Fruit fly (Drosophila melanogaster) whole organism, prepupa: ENCODE data around the gene ND-PDSW.

Source experiments
- Blimp-1 ChIP-seq: fragments of 200-800 bp; sonication (Bioruptor generic); optimal IDR thresholded peaks from 3 replicates; lab custom pipeline; 2017; ENCODE audit warnings: missing biosample characterization, missing genetic modification characterization, mild to moderate bottlenecking, moderate library complexity, missing genetic modification reagents
- CG11294 ChIP-seq: fragments of 200-800 bp; sonication (Bioruptor generic); IDR thresholded peaks from 2 replicates; pipeline ENCODE4 v1.3.6; 2022; ENCODE audit warnings: missing biosample characterization, missing genetic modification characterization
- CG11762 ChIP-seq: fragments of 200-800 bp; sonication (Bioruptor generic); optimal IDR thresholded peaks from 3 replicates; lab custom pipeline; 2016; ENCODE audit warnings: missing biosample characterization, missing genetic modification characterization; ENCODE audit not compliant: insufficient read depth
- CG1621 ChIP-seq: fragments of 200-800 bp; sonication (Bioruptor generic); optimal IDR thresholded peaks from 3 replicates; lab custom pipeline; 2018; ENCODE audit warnings: missing biosample characterization, mild to moderate bottlenecking, missing genetic modification characterization
- CG31627 ChIP-seq: fragments of 200-800 bp; sonication (Bioruptor generic); optimal IDR thresholded peaks from 3 replicates; lab custom pipeline; 2016; ENCODE audit warnings: missing biosample characterization, missing genetic modification characterization
- CG32006 ChIP-seq: fragments of 200-800 bp; sonication (Bioruptor generic); optimal IDR thresholded peaks from 3 replicates; lab custom pipeline; 2017; ENCODE audit warnings: missing biosample characterization, mild to moderate bottlenecking, missing genetic modification characterization
- CG3919 ChIP-seq: fragments of 200-800 bp; sonication (Bioruptor generic); optimal IDR thresholded peaks from 3 replicates; lab custom pipeline; 2016; ENCODE audit warnings: missing biosample characterization, missing genetic modification characterization
- CG4318 ChIP-seq: fragments of 200-800 bp; sonication (Bioruptor generic); optimal IDR thresholded peaks from 3 replicates; lab custom pipeline; 2017; ENCODE audit warnings: missing biosample characterization, mild to moderate bottlenecking, missing genetic modification characterization
- CG6276 ChIP-seq: fragments of 200-800 bp; sonication (Bioruptor generic); optimal IDR thresholded peaks from 2 replicates; lab custom pipeline; 2017; ENCODE audit warnings: missing biosample characterization, mild to moderate bottlenecking, missing genetic modification characterization
- CG6792 ChIP-seq: fragments of 200-800 bp; sonication (Bioruptor generic); optimal IDR thresholded peaks from 3 replicates; lab custom pipeline; 2016; ENCODE audit warnings: missing biosample characterization, missing genetic modification characterization
- CG6854 ChIP-seq: fragments of 200-800 bp; sonication (Bioruptor generic); optimal IDR thresholded peaks from 2 replicates; lab custom pipeline; 2017; ENCODE audit warnings: missing biosample characterization, mild to moderate bottlenecking, missing genetic modification characterization
- CG7368 ChIP-seq: fragments of 200-800 bp; sonication (Bioruptor generic); optimal IDR thresholded peaks from 3 replicates; lab custom pipeline; 2016; ENCODE audit warnings: missing biosample characterization, missing genetic modification characterization
- CG8119 ChIP-seq: fragments of 200-800 bp; sonication (Bioruptor generic); IDR thresholded peaks from 3 replicates; pipeline ENCODE4 v1.3.6; 2022; ENCODE audit warnings: missing biosample characterization, missing genetic modification characterization
- CG8632 ChIP-seq: fragments of 200-800 bp; sonication (Bioruptor generic); optimal IDR thresholded peaks from 3 replicates; lab custom pipeline; 2016; ENCODE audit warnings: missing biosample characterization, missing genetic modification characterization
- Eip75B ChIP-seq: fragments of 200-800 bp; sonication (Bioruptor generic); optimal IDR thresholded peaks from 3 replicates; lab custom pipeline; 2016; ENCODE audit warnings: missing biosample characterization, missing genetic modification characterization
- Eip78C ChIP-seq: fragments of 200-800 bp; sonication (Bioruptor generic); peaks from one replicate; lab custom pipeline; 2016; ENCODE audit warnings: missing biosample characterization, missing genetic modification characterization
- Eip93F ChIP-seq: fragments of 200-800 bp; sonication (Bioruptor generic); optimal IDR thresholded peaks from 2 replicates; lab custom pipeline; 2016; ENCODE audit warnings: missing biosample characterization, mild to moderate bottlenecking, missing genetic modification characterization
- Ets21C ChIP-seq: fragments of 200-800 bp; sonication (Bioruptor generic); optimal IDR thresholded peaks from 3 replicates; lab custom pipeline; 2016; ENCODE audit warnings: missing biosample characterization, missing genetic modification characterization
- Ets96B ChIP-seq: fragments of 200-800 bp; optimal IDR thresholded peaks from 2 replicates; lab custom pipeline; 2019; ENCODE audit warnings: missing biosample characterization, mild to moderate bottlenecking, missing genetic modification characterization, moderate library complexity
- Gug ChIP-seq: fragments of 200-800 bp; sonication (Bioruptor generic); IDR thresholded peaks from 2 replicates; pipeline ENCODE4 v1.3.6; 2022; ENCODE audit warnings: missing biosample characterization, missing genetic modification characterization
- Hr38 ChIP-seq: sonication (Bioruptor generic); optimal IDR thresholded peaks from 2 replicates; lab custom pipeline; 2016; ENCODE audit warnings: missing biosample characterization, missing genetic modification characterization
- Hr4 ChIP-seq: fragments of 200-800 bp; sonication (Bioruptor generic); optimal IDR thresholded peaks from 3 replicates; lab custom pipeline; 2016; ENCODE audit warnings: missing biosample characterization, missing genetic modification characterization
- Lpt ChIP-seq: fragments of 200-800 bp; sonication (Bioruptor generic); optimal IDR thresholded peaks from 3 replicates; lab custom pipeline; 2016; ENCODE audit warnings: missing biosample characterization, missing genetic modification characterization
- OdsH ChIP-seq: fragments of 200-800 bp; sonication (Bioruptor generic); optimal IDR thresholded peaks from 3 replicates; lab custom pipeline; 2016; ENCODE audit warnings: missing biosample characterization, missing genetic modification characterization
- Smox ChIP-seq: fragments of 200-800 bp; sonication (Bioruptor generic); optimal IDR thresholded peaks from 3 replicates; lab custom pipeline; 2016; ENCODE audit warnings: missing biosample characterization, missing genetic modification characterization
- Sox102F ChIP-seq: fragments of 200-800 bp; sonication (Bioruptor generic); optimal IDR thresholded peaks from 2 replicates; lab custom pipeline; 2016; ENCODE audit warnings: missing biosample characterization, mild to moderate bottlenecking, missing genetic modification characterization
- Sox14 ChIP-seq: fragments of 200-800 bp; sonication (Bioruptor generic); optimal IDR thresholded peaks from 3 replicates; lab custom pipeline; 2016; ENCODE audit warnings: missing biosample characterization, missing genetic modification characterization
- Sox15 ChIP-seq: fragments of 200-800 bp; sonication (Bioruptor generic); optimal IDR thresholded peaks from 3 replicates; lab custom pipeline; 2016; ENCODE audit warnings: missing biosample characterization, missing genetic modification characterization
- acj6 ChIP-seq: fragments of 200-800 bp; sonication (Bioruptor generic); optimal IDR thresholded peaks from 3 replicates; lab custom pipeline; 2016; ENCODE audit warnings: missing biosample characterization, missing genetic modification characterization
- cyc ChIP-seq: fragments of 200-800 bp; sonication (Bioruptor generic); optimal IDR thresholded peaks from 3 replicates; lab custom pipeline; 2016; ENCODE audit warnings: missing biosample characterization, missing genetic modification characterization
- dsx ChIP-seq: fragments of 200-800 bp; optimal IDR thresholded peaks from 3 replicates; lab custom pipeline; 2019; ENCODE audit warnings: missing biosample characterization, mild to moderate bottlenecking, missing genetic modification characterization, moderate library complexity; ENCODE audit not compliant: poor library complexity, severe bottlenecking
- eg ChIP-seq: fragments of 200-800 bp; sonication (Bioruptor generic); IDR thresholded peaks from 3 replicates; pipeline ENCODE4 v1.3.6; 2022; ENCODE audit warnings: missing biosample characterization, missing genetic modification characterization
- fd59A ChIP-seq: fragments of 200-800 bp; sonication (Bioruptor generic); optimal IDR thresholded peaks from 2 replicates; lab custom pipeline; 2017; ENCODE audit warnings: missing biosample characterization, mild to moderate bottlenecking, missing genetic modification characterization, missing genetic modification reagents
- fd85E ChIP-seq: fragments of 200-800 bp; sonication (Bioruptor generic); optimal IDR thresholded peaks from 3 replicates; lab custom pipeline; 2016; ENCODE audit warnings: missing biosample characterization, missing genetic modification characterization
- lz ChIP-seq: fragments of 200-800 bp; sonication (Bioruptor generic); optimal IDR thresholded peaks from 3 replicates; lab custom pipeline; 2016; ENCODE audit warnings: missing biosample characterization, missing genetic modification characterization
- salr ChIP-seq, 2 experiments: fragments of 200-800 bp; sonication (Bioruptor generic); optimal IDR thresholded peaks; 3 replicates each; lab custom pipeline; 2016 to 2018; ENCODE audit warnings: missing biosample characterization in 2 of 2, missing genetic modification characterization in 2 of 2, mild to moderate bottlenecking in 1 of 2
- spab ChIP-seq: fragments of 200-800 bp; sonication (Bioruptor generic); optimal IDR thresholded peaks from 2 replicates; lab custom pipeline; 2017; ENCODE audit warnings: missing biosample characterization, mild to moderate bottlenecking, missing genetic modification characterization, missing genetic modification reagents
- svp ChIP-seq: fragments of 200-800 bp; sonication (Bioruptor generic); peaks from one replicate; lab custom pipeline; 2016; ENCODE audit warnings: missing biosample characterization, missing genetic modification characterization
- topi ChIP-seq: fragments of 200-800 bp; sonication (Bioruptor generic); optimal IDR thresholded peaks from 3 replicates; lab custom pipeline; 2016; ENCODE audit warnings: missing biosample characterization, missing genetic modification characterization
- vri ChIP-seq: fragments of 200-800 bp; sonication (Bioruptor generic); optimal IDR thresholded peaks from 3 replicates; lab custom pipeline; 2016; ENCODE audit warnings: missing biosample characterization, mild to moderate bottlenecking, missing genetic modification characterization

The ND-PDSW gene

dm6 chr2L:3440322-3440721 is 25.6 kb upstream of the ND-PDSW start (continued):
- TF ChIP-seq spab (peak; percentile 60), CG4318 (peak; percentile 33), topi (GFP tag; lab: Kevin White, UChicago) (no peak), Eip75B (no peak), CG6854 (GFP tag; lab: Kevin White, UChicago) (no peak), eg (GFP tag; lab: Robert Waterston, UW) (peak; percentile 93), CG8119 (GFP tag; lab: Robert Waterston, UW) (peak; percentile 90), dsx (GFP tag; lab: Kevin White, UChicago) (no peak), Hr38 (GFP tag; lab: Kevin White, UChicago) (peak; percentile 41), Eip78C (GFP tag; lab: Kevin White, UChicago) (peak; percentile 57), CG11762 (GFP tag; lab: Kevin White, UChicago) (peak; percentile 70), lz (GFP tag; lab: Kevin White, UChicago) (peak; percentile 10), CG1621 (tag; lab: Kevin White, UChicago) (peak; percentile 7), acj6 (GFP tag; lab: Kevin White, UChicago) (peak; percentile 81), Ets21C (GFP tag; lab: Kevin White, UChicago) (peak; percentile 30), CG3919 (peak; percentile 25), Sox102F (GFP tag; lab: Kevin White, UChicago) (peak; percentile 57), svp (GFP tag; lab: Kevin White, UChicago) (peak; percentile 45), OdsH (GFP tag; lab: Kevin White, UChicago) (peak; percentile 83), Eip93F (GFP tag; lab: Kevin White, UChicago) (no peak), salr (GFP tag; optimal IDR thresholded peaks at IDR 0.05; lab: Kevin White, UChicago) (peak in 1 of 2 experiments; percentile 49), Lpt (GFP tag; lab: Kevin White, UChicago) (peak; percentile 27), Smox (GFP tag; lab: Kevin White, UChicago) (no peak), CG11294 (GFP tag; lab: Robert Waterston, UW) (peak; percentile 84), CG6792 (peak; percentile 65), Blimp-1 (GFP tag; lab: Kevin White, UChicago) (no peak), fd85E (GFP tag; lab: Kevin White, UChicago) (no peak), Sox15 (no peak), fd59A (GFP tag; lab: Kevin White, UChicago) (peak; percentile 53), Hr4 (GFP tag; lab: Kevin White, UChicago) (peak; percentile 86), Gug (GFP tag; lab: Robert Waterston, UW) (peak; percentile 88), CG6276 (GFP tag; lab: Kevin White, UChicago) (peak; percentile 84), CG31627 (GFP tag; lab: Kevin White, UChicago) (peak; percentile 41), Ets96B (peak; percentile 11)

- TF ChIP-seq cyc (no peak), Smox (GFP tag; lab: Kevin White, UChicago) (no peak), vri (GFP tag; lab: Kevin White, UChicago) (no peak), svp (GFP tag; lab: Kevin White, UChicago) (no peak), Sox15 (no peak), CG3919 (no peak), CG8632 (GFP tag; lab: Kevin White, UChicago) (no peak), CG1621 (tag; lab: Kevin White, UChicago) (no peak), CG32006 (no peak), Lpt (GFP tag; lab: Kevin White, UChicago) (no peak), CG7368 (no peak), spab (no peak), CG11294 (GFP tag; lab: Robert Waterston, UW) (no peak), Sox14 (GFP tag; lab: Kevin White, UChicago) (no peak), Eip78C (GFP tag; lab: Kevin White, UChicago) (no peak), CG8119 (GFP tag; lab: Robert Waterston, UW) (no peak)
- TF ChIP-seq, all 60 proteins: peak for 0
These were observed 24.8 kb upstream of the ND-PDSW start for dm6 chr2L:3441158-3441557.
